Worm (Caenorhabditis elegans): ENCODE results near the gene C56G2.15.

The C56G2.15 gene

DNA sequence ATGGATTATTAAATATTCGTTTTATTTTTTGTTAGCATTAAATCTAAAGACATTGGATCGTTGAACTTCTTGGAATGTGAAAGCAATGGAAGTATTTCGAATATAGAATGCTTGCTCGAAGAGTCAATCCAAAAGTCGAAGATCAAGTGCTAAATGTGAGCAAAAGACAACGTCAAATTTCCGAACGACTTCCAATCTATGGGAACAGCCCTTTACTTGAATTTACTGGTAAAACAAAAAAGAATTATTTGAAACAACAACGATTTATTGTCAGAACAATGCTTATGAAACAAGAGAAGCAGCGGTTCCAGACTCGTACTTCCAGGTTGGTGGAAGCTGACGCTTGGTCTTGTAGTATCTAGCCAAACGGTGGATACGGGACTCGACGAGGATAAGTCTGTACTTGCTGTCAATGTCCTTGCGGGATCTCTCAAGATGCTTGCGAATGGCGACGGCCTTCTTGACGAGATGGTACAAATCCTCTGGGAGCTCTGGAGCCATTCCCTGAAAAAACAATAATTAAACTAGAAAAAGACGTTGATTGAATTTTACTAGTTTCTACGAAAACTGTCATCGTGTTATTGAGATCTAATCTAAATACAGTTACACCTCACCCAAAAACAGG lies 6.3 kb upstream of the C56G2.15 start (continued):
- TF ChIP-seq F44E2.7 (GFP tag; IDR thresholded peaks at IDR 0.05) (no peak), attf-4 (tag; optimal IDR thresholded peaks at IDR 0.05) (no peak), ceh-20 (GFP tag; IDR thresholded peaks at IDR 0.05) (0 out of 2 replicates have a peak, but pooled peaks have one; percentile 24), unc-130 (GFP tag; optimal IDR thresholded peaks at IDR 0.05) (peak; percentile 61), lin-39 (tag; optimal IDR thresholded peaks at IDR 0.05) (no peak), egl-27 (tag; optimal IDR thresholded peaks at IDR 0.05) (no peak), hif-1 (tag; optimal IDR thresholded peaks at IDR 0.05) (no peak), pha-4 (GFP tag; IDR thresholded peaks at IDR 0.05) (peak; percentile 48; the same call in 1 of the 2 replicates), pha-4 (tag; optimal IDR thresholded peaks at IDR 0.05) (no peak), zip-11 (GFP tag; IDR thresholded peaks at IDR 0.05) (no peak), duxl-1 (tag; optimal IDR thresholded peaks at IDR 0.05; ENCODE audit: poor library complexity) (peak; percentile 67), nhr-76 (tag; optimal IDR thresholded peaks at IDR 0.05) (no peak), F26F4.8 (GFP tag; conservative IDR thresholded peaks at IDR 0.05) (no peak), Y105C5A.15 (GFP tag; IDR thresholded peaks at IDR 0.05) (peak; percentile 61; the same call in 1 of the 2 replicates), snpc-4 (tag; optimal IDR thresholded peaks at IDR 0.05) (no peak), gei-8 (GFP tag; optimal IDR thresholded peaks at IDR 0.05) (peak; percentile 23), lin-15B (tag; optimal IDR thresholded peaks at IDR 0.05) (no peak), nhr-111 (GFP tag; optimal IDR thresholded peaks at IDR 0.05) (peak; percentile 7), nhr-102 (tag; optimal IDR thresholded peaks at IDR 0.05) (no peak), nhr-77 (tag; optimal IDR thresholded peaks at IDR 0.05) (no peak), ceh-28 (tag; optimal IDR thresholded peaks at IDR 0.05) (no peak), dmd-6 (GFP tag; IDR thresholded peaks at IDR 0.05) (no peak), ctbp-1 (GFP tag; IDR thresholded peaks at IDR 0.05) (peak; percentile 59; the same call in 1 of the 2 replicates), Y48G9A.11 (GFP tag; IDR thresholded peaks at IDR 0.05) (peak; percentile 81), aly-2 (tag; optimal IDR thresholded peaks at IDR 0.05) (no peak), nhr-6 (tag; optimal IDR thresholded peaks at IDR 0.05) (no peak), hmg-1.1 (GFP tag; IDR thresholded peaks at IDR 0.05) (no peak), vab-7 (GFP tag; IDR thresholded peaks at IDR 0.05) (0 out of 2 replicates have a peak, but pooled peaks have one; percentile 12), daf-8 (GFP tag; IDR thresholded peaks at IDR 0.05) (no peak), lin-29 (GFP tag; IDR thresholded peaks at IDR 0.05) (no peak), spr-1 (tag; optimal IDR thresholded peaks at IDR 0.05) (peak; percentile 13), ceh-62 (tag; optimal IDR thresholded peaks at IDR 0.05) (no peak), nhr-48 (tag; optimal IDR thresholded peaks at IDR 0.05) (no peak), spr-3 (GFP tag; optimal IDR thresholded peaks at IDR 0.05) (no peak), arid-1 (GFP tag; conservative IDR thresholded peaks at IDR 0.05) (peak; percentile 44; the same call in 1 of the 2 replicates), ceh-44 (GFP tag; IDR thresholded peaks at IDR 0.05) (no peak), daf-16 (GFP tag; optimal IDR thresholded peaks at IDR 0.05) (no peak), daf-16 (tag; optimal IDR thresholded peaks at IDR 0.05) (peak; percentile 16), mdt-29 (GFP tag; IDR thresholded peaks at IDR 0.05) (peak; percentile 44; the same call in 1 of the 2 replicates), snpc-1.2 (GFP tag; IDR thresholded peaks at IDR 0.05) (peak; percentile 36), tra-1 (GFP tag; IDR thresholded peaks at IDR 0.05) (peak; percentile 51; the same call in 1 of the 2 replicates), T20F7.1 (GFP tag; optimal IDR thresholded peaks at IDR 0.05) (no peak), nhr-41 (GFP tag; IDR thresholded peaks at IDR 0.05) (no peak), unc-62 (GFP tag; optimal IDR thresholded peaks at IDR 0.05 in 1 of 2) (no peak), unc-62 (tag; optimal IDR thresholded peaks at IDR 0.05) (no peak), jun-1 (tag; optimal IDR thresholded peaks at IDR 0.05) (no peak), lsy-2 (tag; optimal IDR thresholded peaks at IDR 0.05) (peak in 1 of 2 experiments; percentile 7), ces-1 (GFP tag; optimal IDR thresholded peaks at IDR 0.05) (no peak), madf-5 (GFP tag; IDR thresholded peaks at IDR 0.05) (no peak), skn-1 (tag; optimal IDR thresholded peaks at IDR 0.05) (no peak), php-3 (GFP tag; IDR thresholded peaks at IDR 0.05) (peak; percentile 46; the same call in 1 of the 2 replicates)

Data from whole organism, L4 larva.